Fruit fly (Drosophila melanogaster) whole organism, pupa: ENCODE data around the gene CG31928.

ENCODE experiments used
- CG14655 ChIP-seq: fragments of 200-800 bp; sonication (Bioruptor generic); optimal IDR thresholded peaks from 3 replicates; lab custom pipeline; 2017; ENCODE audit warnings: mild to moderate bottlenecking, missing biosample characterization, missing genetic modification reagents, missing genetic modification characterization
- EcR ChIP-seq: fragments of 200-800 bp; sonication (Bioruptor generic); optimal IDR thresholded peaks from 3 replicates; lab custom pipeline; 2019; ENCODE audit warnings: missing biosample characterization, missing genetic modification characterization, mild to moderate bottlenecking, moderate library complexity, missing genetic modification reagents
- fd96Ca ChIP-seq: fragments of 200-800 bp; sonication (Bioruptor generic); IDR thresholded peaks from 3 replicates; pipeline ENCODE4 v1.3.6; 2022; ENCODE audit warnings: missing biosample characterization, missing genetic modification characterization
- rn ChIP-seq: fragments of 200-800 bp; sonication (Bioruptor generic); IDR thresholded peaks from 2 replicates; pipeline ENCODE4 v1.3.6; 2022; ENCODE audit warnings: missing biosample characterization, missing genetic modification characterization

DNA sequence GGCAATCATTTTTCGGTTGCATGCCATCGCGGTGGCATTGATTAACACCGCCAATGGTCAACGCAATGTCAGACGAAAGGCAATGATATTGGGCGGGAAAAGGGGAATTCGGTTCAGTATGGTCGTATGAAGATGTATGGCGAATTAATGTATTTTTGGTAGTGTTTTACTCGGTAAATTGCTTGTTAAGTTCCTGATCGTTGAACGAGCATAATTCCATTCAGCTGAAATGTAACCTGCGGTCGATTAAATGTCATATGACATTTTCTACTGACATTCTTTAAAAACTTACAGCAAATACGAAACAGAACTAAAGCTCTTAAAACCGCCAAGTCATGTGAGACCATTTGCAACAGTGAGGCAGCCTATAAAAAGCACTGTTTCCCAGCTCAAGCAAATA is 28.1 kb downstream of the CG31928 start, which contains the start of gene Or22a:
- TF ChIP-seq EcR, result no peak
- TF ChIP-seq CG14655 (GFP tag; lab: Kevin White, UChicago), result no peak
- no peak for TF ChIP-seq fd96Ca
- no peak for TF ChIP-seq rn (GFP tag; lab: Robert Waterston, UW)
